Worm (Caenorhabditis elegans): ENCODE data around the gene nep-17.

DNA sequence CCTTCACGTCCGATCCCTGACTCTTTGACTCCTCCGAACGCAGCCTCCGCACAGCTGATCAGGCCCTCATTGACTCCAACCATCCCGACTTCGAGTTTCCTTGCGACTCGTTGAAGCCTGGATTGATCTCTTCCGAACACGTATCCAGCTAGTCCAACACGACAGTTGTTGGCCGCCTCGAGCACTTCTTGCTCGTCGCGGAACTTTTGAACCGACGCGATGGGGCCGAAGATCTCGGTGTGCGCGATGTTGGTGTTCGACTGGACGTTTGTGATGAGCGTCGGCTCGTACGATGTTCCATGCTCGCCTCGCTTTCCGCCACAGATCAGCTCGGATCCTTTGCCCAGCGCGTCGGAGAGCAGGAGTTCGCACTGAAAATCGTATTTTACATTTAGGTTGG is 20.1 kb upstream of the nep-17 start:
- no peak for TF ChIP-seq fos-1 (tag; optimal IDR thresholded peaks at IDR 0.05)
- TF ChIP-seq nhr-11 (tag; optimal IDR thresholded peaks at IDR 0.05), result no peak
- no peak for TF ChIP-seq ceh-82 (tag; optimal IDR thresholded peaks at IDR 0.05)
- TF ChIP-seq unc-62 (GFP tag; optimal IDR thresholded peaks at IDR 0.05), result no peak
- no peak for TF ChIP-seq snpc-4 (tag; optimal IDR thresholded peaks at IDR 0.05)
